Fruit fly (Drosophila melanogaster): Measurements from ENCODE around the gene Gbeta5.
A peak's percentile ranks its signal among the peaks of the same experiment; 100 is the strongest.

Gene Gbeta5

dm6 chrX:8198935-8199580 is 47.0 kb upstream of the Gbeta5 start (continued):
- TF ChIP-seq CG7963 (GFP tag; IDR thresholded peaks at IDR 0.05; ENCODE audit: partially characterized antibody) (no peak), CG34422 (GFP tag; IDR thresholded peaks at IDR 0.05) (peak; percentile 11; the same call in 1 of the 3 replicates), Fer1 (GFP tag; optimal IDR thresholded peaks at IDR 0.05) (peak; percentile 7), cwo (GFP tag; optimal IDR thresholded peaks at IDR 0.05) (peak; percentile 74), schlank (tag; optimal IDR thresholded peaks at IDR 0.05) (peak; percentile 6), B-H2 (GFP tag; optimal IDR thresholded peaks at IDR 0.05) (no peak), CG7372 (GFP tag; IDR thresholded peaks at IDR 0.05) (peak; percentile 61; the same call in 1 of the 2 replicates), Opbp (GFP tag; IDR thresholded peaks at IDR 0.05; ENCODE audit: partially characterized antibody) (no peak), CG17912 (GFP tag; optimal IDR thresholded peaks at IDR 0.05) (peak; percentile 15)

- TF ChIP-seq dm (GFP tag; optimal IDR thresholded peaks at IDR 0.05) (no peak), Ravus (GFP tag; IDR thresholded peaks at IDR 0.05) (no peak), CG43689 (GFP tag; IDR thresholded peaks at IDR 0.05) (peak; percentile 53; the same call in 1 of the 2 replicates), Mad (GFP tag; optimal IDR thresholded peaks at IDR 0.05) (no peak), CG14965 (GFP tag; optimal IDR thresholded peaks at IDR 0.05; ENCODE audit: borderline replicate concordance) (no peak), Dip2 (GFP tag; IDR thresholded peaks at IDR 0.05) (no peak), sens-2 (GFP tag; IDR thresholded peaks at IDR 0.05) (0 out of 2 replicates have a peak, but pooled peaks have one; percentile 31), mirr (GFP tag; optimal IDR thresholded peaks at IDR 0.05) (no peak), scrt (GFP tag; optimal IDR thresholded peaks at IDR 0.05) (no peak), CG1529 (GFP tag; optimal IDR thresholded peaks at IDR 0.05) (peak; percentile 20), CG3726 (GFP tag; IDR thresholded peaks at IDR 0.05) (0 out of 3 replicates have a peak, but pooled peaks have one; percentile 22), CG9727 (GFP tag; optimal IDR thresholded peaks at IDR 0.05) (no peak), ftz-f1 (GFP tag; optimal IDR thresholded peaks at IDR 0.05) (peak; percentile 20), CG3163 (GFP tag; optimal IDR thresholded peaks at IDR 0.05) (no peak), CG15696 (tag; optimal IDR thresholded peaks at IDR 0.05) (no peak), tio (GFP tag; optimal IDR thresholded peaks at IDR 0.05) (no peak), CG11085 (GFP tag; IDR thresholded peaks at IDR 0.05) (no peak), insv (GFP tag; optimal IDR thresholded peaks at IDR 0.05) (no peak), Hr39 (optimal IDR thresholded peaks at IDR 0.05) (no peak), gfzf (GFP tag; optimal IDR thresholded peaks at IDR 0.05) (no peak), Hey (tag; optimal IDR thresholded peaks at IDR 0.05) (no peak), trem (tag; optimal IDR thresholded peaks at IDR 0.05) (no peak), Asciz (GFP tag; optimal IDR thresholded peaks at IDR 0.05) (peak; percentile 10), Fer2 (tag; optimal IDR thresholded peaks at IDR 0.05) (no peak), CG6854 (GFP tag; optimal IDR thresholded peaks at IDR 0.05) (no peak), kah (GFP tag; optimal IDR thresholded peaks at IDR 0.05) (peak; percentile 24), CG18619 (GFP tag; optimal IDR thresholded peaks at IDR 0.05) (no peak), nom (GFP tag; optimal IDR thresholded peaks at IDR 0.05) (peak; percentile 29), slp2 (GFP tag; optimal IDR thresholded peaks at IDR 0.05) (no peak), ato (GFP tag; IDR thresholded peaks at IDR 0.05; ENCODE audit: partially characterized antibody) (no peak), CG3281 (GFP tag; optimal IDR thresholded peaks at IDR 0.05) (no peak), Optix (GFP tag; IDR thresholded peaks at IDR 0.05) (peak; percentile 63; the same call in 2 of the 3 replicates), CG2712 (tag; optimal IDR thresholded peaks at IDR 0.05) (peak; percentile 51), Blimp-1 (GFP tag; optimal IDR thresholded peaks at IDR 0.05) (peak; percentile 53), Atf3 (GFP tag; optimal IDR thresholded peaks at IDR 0.05) (no peak), CG1233 (GFP tag; optimal IDR thresholded peaks at IDR 0.05) (no peak), Hsf (GFP tag; optimal IDR thresholded peaks at IDR 0.05) (peak; percentile 28), toy (GFP tag; IDR thresholded peaks at IDR 0.05) (no peak), fd96Cb (tag; optimal IDR thresholded peaks at IDR 0.05) (peak; percentile 19)
Measured at dm6 chrX:8196598-8197228, 44.6 kb upstream of the Gbeta5 start.

All from whole organism, embryonic.